Fruit fly (Drosophila melanogaster): Measurements from ENCODE around the gene Hexim.

The Hexim gene

dm6 chr3R:14655912-14656700 lies 3.1 kb upstream of the Hexim start (continued):
- TF ChIP-seq CG11294 (GFP tag; IDR thresholded peaks at IDR 0.05), result no peak; the same call in 1 of the 2 replicates
- no peak for TF ChIP-seq net (GFP tag; optimal IDR thresholded peaks at IDR 0.05)
- TF ChIP-seq CG10631 (GFP tag; optimal IDR thresholded peaks at IDR 0.05), result peak; percentile 38

- TF ChIP-seq lz (GFP tag; optimal IDR thresholded peaks at IDR 0.05), result no peak
- no peak for TF ChIP-seq CG9139 (GFP tag; optimal IDR thresholded peaks at IDR 0.05)
- TF ChIP-seq CG6163 (GFP tag; IDR thresholded peaks at IDR 0.05), result peak; percentile 63
- TF ChIP-seq topi (GFP tag; optimal IDR thresholded peaks at IDR 0.05), result peak; percentile 20
- no peak for TF ChIP-seq CG4318 (GFP tag; optimal IDR thresholded peaks at IDR 0.05)
- TF ChIP-seq Eip78C (GFP tag), result peak; percentile 83
- TF ChIP-seq pdm3 (GFP tag; optimal IDR thresholded peaks at IDR 0.05), result no peak
- no peak for TF ChIP-seq fkh (GFP tag; optimal IDR thresholded peaks at IDR 0.05)
- TF ChIP-seq Eip93F (GFP tag; optimal IDR thresholded peaks at IDR 0.05), result no peak
- TF ChIP-seq CG3032 (tag; optimal IDR thresholded peaks at IDR 0.05), result peak; percentile 39
- peak; percentile 6 for TF ChIP-seq CG11762 (GFP tag; optimal IDR thresholded peaks at IDR 0.05; ENCODE audit: insufficient read depth)
- peak; percentile 53 for TF ChIP-seq CG10669 (GFP tag; optimal IDR thresholded peaks at IDR 0.05)
- TF ChIP-seq dac (GFP tag; optimal IDR thresholded peaks at IDR 0.05), result no peak
- TF ChIP-seq CG1621 (tag; optimal IDR thresholded peaks at IDR 0.05), result peak; percentile 53
- TF ChIP-seq Lpt (GFP tag; optimal IDR thresholded peaks at IDR 0.05), result peak; percentile 4
- TF ChIP-seq CG10631 (GFP tag; optimal IDR thresholded peaks at IDR 0.05), result no peak
- TF ChIP-seq CG11902 (GFP tag; optimal IDR thresholded peaks at IDR 0.05), result no peak
- TF ChIP-seq cyc (GFP tag; optimal IDR thresholded peaks at IDR 0.05), result no peak
- TF ChIP-seq salr (GFP tag; optimal IDR thresholded peaks at IDR 0.05), result no peak
- TF ChIP-seq Sox14 (GFP tag; optimal IDR thresholded peaks at IDR 0.05), result peak; percentile 21
- peak; percentile 24 for TF ChIP-seq CG6808 (GFP tag; optimal IDR thresholded peaks at IDR 0.05)
- TF ChIP-seq fd85E (GFP tag; optimal IDR thresholded peaks at IDR 0.05), result no peak
- TF ChIP-seq Ets21C (GFP tag; optimal IDR thresholded peaks at IDR 0.05), result no peak
- no peak for TF ChIP-seq Smox (GFP tag; optimal IDR thresholded peaks at IDR 0.05)
- TF ChIP-seq Blimp-1 (GFP tag; optimal IDR thresholded peaks at IDR 0.05), result no peak
- no peak for TF ChIP-seq CG8319 (GFP tag; optimal IDR thresholded peaks at IDR 0.05)
- TF ChIP-seq CG32006 (GFP tag; optimal IDR thresholded peaks at IDR 0.05), result no peak
- TF ChIP-seq net (GFP tag; optimal IDR thresholded peaks at IDR 0.05), result no peak
- TF ChIP-seq CG15336 (GFP tag; IDR thresholded peaks at IDR 0.05), result peak; percentile 79
- TF ChIP-seq Hr4 (GFP tag; optimal IDR thresholded peaks at IDR 0.05), result no peak
- peak; percentile 67 for TF ChIP-seq CG8119 (GFP tag; IDR thresholded peaks at IDR 0.05)
- TF ChIP-seq OdsH (GFP tag; optimal IDR thresholded peaks at IDR 0.05), result no peak
- no peak for TF ChIP-seq acj6 (GFP tag; optimal IDR thresholded peaks at IDR 0.05)
- peak; percentile 50 for TF ChIP-seq CG7368 (GFP tag; optimal IDR thresholded peaks at IDR 0.05)
- TF ChIP-seq Gug (GFP tag; IDR thresholded peaks at IDR 0.05), result 0 out of 2 replicates have a peak, but pooled peaks have one; percentile 19
- no peak for TF ChIP-seq Sox102F (GFP tag; optimal IDR thresholded peaks at IDR 0.05)
- TF ChIP-seq esn (GFP tag; optimal IDR thresholded peaks at IDR 0.05), result peak; percentile 14
- peak; percentile 84 for TF ChIP-seq eg (GFP tag; IDR thresholded peaks at IDR 0.05)
- TF ChIP-seq CG31627 (GFP tag; optimal IDR thresholded peaks at IDR 0.05), result no peak
- peak; percentile 16 for TF ChIP-seq Sox15 (GFP tag; optimal IDR thresholded peaks at IDR 0.05)
- peak; percentile 41; the same call in 1 of the 2 replicates for TF ChIP-seq CG11294 (GFP tag; IDR thresholded peaks at IDR 0.05)
- no peak for TF ChIP-seq Hr38 (GFP tag; optimal IDR thresholded peaks at IDR 0.05)
- TF ChIP-seq svp (GFP tag), result no peak
- TF ChIP-seq CG8632 (GFP tag; optimal IDR thresholded peaks at IDR 0.05), result peak; percentile 28
- peak; percentile 42 for TF ChIP-seq CG6792 (GFP tag; optimal IDR thresholded peaks at IDR 0.05)
- TF ChIP-seq spab (GFP tag; optimal IDR thresholded peaks at IDR 0.05), result no peak
- TF ChIP-seq CG16779 (tag; optimal IDR thresholded peaks at IDR 0.05), result peak; percentile 21
These were observed 2.3 kb upstream of the Hexim start, which contains the start of gene CG3505 for dm6 chr3R:14656760-14657604. CG3505 (plus strand) TSS chr3R:14657447.

All from whole organism, prepupa.